Fruit fly (Drosophila melanogaster) whole organism, embryonic: ENCODE results near the gene CG5068.

Experiments
- Ada2b ChIP-seq: fragments of 200-800 bp; sonication (Bioruptor generic); IDR thresholded peaks from 2 replicates; pipeline ENCODE4 v1.3.6; 2022; ENCODE audit warnings: missing biosample characterization, missing genetic modification characterization
- Bdp1 ChIP-seq: fragments of 200-800 bp; sonication (Bioruptor generic); optimal IDR thresholded peaks from 3 replicates; lab custom pipeline; 2016; ENCODE audit warnings: missing biosample characterization, missing genetic modification characterization
- Bgb ChIP-seq: fragments of 200-800 bp; sonication (Bioruptor generic); IDR thresholded peaks from 2 replicates; pipeline ENCODE4 v1.3.6; 2022; ENCODE audit warnings: missing biosample characterization, missing genetic modification characterization; ENCODE audit not compliant: partially characterized antibody
- CG10267 ChIP-seq: fragments of 200-800 bp; sonication (Bioruptor generic); optimal IDR thresholded peaks from 2 replicates; lab custom pipeline; 2018; ENCODE audit warnings: missing biosample characterization, mild to moderate bottlenecking, missing genetic modification characterization, moderate library complexity
- CG11398 ChIP-seq: fragments of 200-800 bp; sonication (Bioruptor generic); optimal IDR thresholded peaks from 2 replicates; lab custom pipeline; 2016; ENCODE audit warnings: missing biosample characterization, missing genetic modification characterization
- CG13123 ChIP-seq: fragments of 200-800 bp; sonication (Bioruptor generic); optimal IDR thresholded peaks from 2 replicates; lab custom pipeline; 2016; ENCODE audit warnings: missing biosample characterization, missing genetic modification characterization
- CG15696 ChIP-seq: fragments of 200-800 bp; sonication (Bioruptor generic); optimal IDR thresholded peaks from 2 replicates; lab custom pipeline; 2019; ENCODE audit warnings: missing biosample characterization, mild to moderate bottlenecking, missing genetic modification characterization, moderate library complexity
- CG16815 ChIP-seq: fragments of 200-800 bp; sonication (Bioruptor generic); optimal IDR thresholded peaks from 3 replicates; lab custom pipeline; 2017; ENCODE audit warnings: missing biosample characterization, mild to moderate bottlenecking, missing genetic modification characterization
- CG17186 ChIP-seq: fragments of 200-800 bp; sonication (Bioruptor generic); optimal IDR thresholded peaks from 3 replicates; lab custom pipeline; 2017; ENCODE audit warnings: missing biosample characterization, missing genetic modification reagents, missing genetic modification characterization
- CG17802 ChIP-seq: fragments of 200-800 bp; sonication (Bioruptor generic); optimal IDR thresholded peaks from 2 replicates; lab custom pipeline; 2018; ENCODE audit warnings: missing biosample characterization, mild to moderate bottlenecking, missing genetic modification characterization, moderate library complexity
- CG18619 ChIP-seq: fragments of 200-800 bp; sonication (Bioruptor generic); optimal IDR thresholded peaks from 3 replicates; lab custom pipeline; 2017; ENCODE audit warnings: missing biosample characterization, mild to moderate bottlenecking, missing genetic modification characterization
- CG2129 ChIP-seq: fragments of 200-800 bp; sonication (Bioruptor generic); IDR thresholded peaks from 2 replicates; pipeline ENCODE4 v1.3.6; 2022; ENCODE audit warnings: missing biosample characterization, missing genetic modification characterization; ENCODE audit not compliant: partially characterized antibody
- CG30020 ChIP-seq: fragments of 200-800 bp; optimal IDR thresholded peaks from 2 replicates; lab custom pipeline; 2019; ENCODE audit warnings: missing biosample characterization, mild to moderate bottlenecking, missing genetic modification characterization, moderate library complexity
- CG31224 ChIP-seq: fragments of 200-800 bp; sonication (Bioruptor generic); IDR thresholded peaks from 2 replicates; pipeline ENCODE4 v1.3.6; 2022; ENCODE audit warnings: missing biosample characterization, missing genetic modification characterization
- CG32532 ChIP-seq: fragments of 200-800 bp; sonication (Bioruptor generic); IDR thresholded peaks from 2 replicates; pipeline ENCODE4 v1.3.6; 2022; ENCODE audit warnings: missing biosample characterization, missing genetic modification characterization
- CG4360 ChIP-seq: fragments of 200-800 bp; sonication (Bioruptor generic); IDR thresholded peaks from 2 replicates; pipeline ENCODE4 v1.3.6; 2022; ENCODE audit warnings: missing biosample characterization, missing genetic modification characterization
- CG7786 ChIP-seq: fragments of 200-800 bp; sonication (Bioruptor generic); optimal IDR thresholded peaks from 2 replicates; lab custom pipeline; 2016; ENCODE audit warnings: missing biosample characterization, missing genetic modification characterization
- CG8388 ChIP-seq: fragments of 200-800 bp; sonication (Bioruptor generic); optimal IDR thresholded peaks from 2 replicates; lab custom pipeline; 2019; ENCODE audit warnings: missing biosample characterization, mild to moderate bottlenecking, missing genetic modification characterization, moderate library complexity
- CG9215 ChIP-seq: fragments of 200-800 bp; sonication (Bioruptor generic); IDR thresholded peaks from 2 replicates; pipeline ENCODE4 v1.3.6; 2022; ENCODE audit warnings: missing biosample characterization, missing genetic modification characterization
- Deaf1 ChIP-seq: fragments of 200-800 bp; optimal IDR thresholded peaks from 3 replicates; lab custom pipeline; 2019; ENCODE audit warnings: missing biosample characterization, mild to moderate bottlenecking, missing genetic modification characterization, moderate library complexity
- Drgx ChIP-seq: fragments of 200-800 bp; sonication (Bioruptor generic); IDR thresholded peaks from 2 replicates; pipeline ENCODE4 v1.3.6; 2022; ENCODE audit warnings: missing biosample characterization, missing genetic modification characterization
- HHEX ChIP-seq: fragments of 200-800 bp; sonication (Bioruptor generic); optimal IDR thresholded peaks from 3 replicates; lab custom pipeline; 2017; ENCODE audit warnings: missing biosample characterization, mild to moderate bottlenecking, missing genetic modification characterization, missing genetic modification reagents
- HLH4C ChIP-seq: fragments of 200-800 bp; sonication (Bioruptor generic); IDR thresholded peaks from 3 replicates; pipeline ENCODE4 v1.3.6; 2022; ENCODE audit warnings: missing biosample characterization, missing genetic modification characterization; ENCODE audit not compliant: partially characterized antibody
- HLHmδ ChIP-seq: fragments of 200-800 bp; sonication (Bioruptor generic); optimal IDR thresholded peaks from 2 replicates; lab custom pipeline; 2018; ENCODE audit warnings: missing biosample characterization, mild to moderate bottlenecking, missing genetic modification characterization, moderate library complexity
- Hr78 ChIP-seq, 2 experiments: fragments of 200-800 bp in 1 of 2; fragments of >200 bp in 1 of 2; sonication (Bioruptor generic) in 1 of 2; optimal IDR thresholded peaks; 2 replicates each; lab custom pipeline; 2017 to 2019; ENCODE audit warnings: missing biosample characterization in 2 of 2, missing genetic modification characterization in 2 of 2, mild to moderate bottlenecking in 1 of 2, moderate library complexity in 1 of 2
- Hsf ChIP-seq: fragments of 200-800 bp; sonication (Bioruptor generic); optimal IDR thresholded peaks from 3 replicates; lab custom pipeline; 2016; ENCODE audit warnings: missing biosample characterization, missing genetic modification characterization
- MESR4 ChIP-seq: fragments of 200-800 bp; sonication (Bioruptor generic); optimal IDR thresholded peaks from 2 replicates; lab custom pipeline; 2018; ENCODE audit warnings: missing biosample characterization, mild to moderate bottlenecking, missing genetic modification characterization, moderate library complexity
- Med ChIP-seq: fragments of 200-800 bp; sonication (Bioruptor generic); peaks from one replicate; lab custom pipeline; 2016; ENCODE audit warnings: missing biosample characterization, missing genetic modification characterization, mild to moderate bottlenecking, inconsistent platforms, moderate library complexity
- NC2β ChIP-seq: fragments of 200-800 bp; sonication (Bioruptor generic); optimal IDR thresholded peaks from 2 replicates; lab custom pipeline; 2016; ENCODE audit warnings: missing biosample characterization, missing genetic modification characterization
- TFAM ChIP-seq: fragments of 200-800 bp; sonication (Bioruptor generic); optimal IDR thresholded peaks from 2 replicates; lab custom pipeline; 2017; ENCODE audit warnings: missing biosample characterization, missing genetic modification characterization, inconsistent platforms
- ab ChIP-seq: fragments of 200-800 bp; sonication (Bioruptor generic); optimal IDR thresholded peaks from 2 replicates; lab custom pipeline; 2016; ENCODE audit warnings: missing biosample characterization, missing genetic modification characterization
- chinmo ChIP-seq: fragments of 200-800 bp; sonication (Bioruptor generic); IDR thresholded peaks from 4 replicates; pipeline ENCODE4 v1.3.6; 2022; ENCODE audit warnings: missing biosample characterization, missing genetic modification characterization; ENCODE audit not compliant: partially characterized antibody
- dan ChIP-seq: fragments of 200-800 bp; sonication (Bioruptor generic); IDR thresholded peaks from 2 replicates; pipeline ENCODE4 v1.3.6; 2022; ENCODE audit warnings: missing biosample characterization, missing genetic modification characterization
- dysf ChIP-seq: fragments of 200-800 bp; sonication (Bioruptor generic); IDR thresholded peaks from 3 replicates; pipeline ENCODE4 v1.3.6; 2022; ENCODE audit warnings: missing biosample characterization, missing genetic modification characterization
- fd102C ChIP-seq: fragments of 200-800 bp; sonication (Bioruptor generic); optimal IDR thresholded peaks from 2 replicates; lab custom pipeline; 2018; ENCODE audit warnings: missing biosample characterization, mild to moderate bottlenecking, missing genetic modification characterization, moderate library complexity
- gcm2 ChIP-seq: fragments of 200-800 bp; sonication (Bioruptor generic); optimal IDR thresholded peaks from 2 replicates; lab custom pipeline; 2016; ENCODE audit warnings: missing biosample characterization, missing genetic modification characterization
- gsb-n ChIP-seq: fragments of 200-800 bp; sonication (Bioruptor generic); optimal IDR thresholded peaks from 3 replicates; lab custom pipeline; 2018; ENCODE audit warnings: missing biosample characterization, mild to moderate bottlenecking, missing genetic modification characterization
- inv ChIP-seq: fragments of 200-800 bp; sonication (Bioruptor generic); IDR thresholded peaks from 2 replicates; pipeline ENCODE4 v1.3.6; 2022; ENCODE audit warnings: missing biosample characterization, missing genetic modification characterization; ENCODE audit not compliant: partially characterized antibody
- kah ChIP-seq: fragments of 200-800 bp; sonication (Bioruptor generic); optimal IDR thresholded peaks from 2 replicates; lab custom pipeline; 2018; ENCODE audit warnings: missing biosample characterization, mild to moderate bottlenecking, missing genetic modification characterization
- ken ChIP-seq: fragments of 200-800 bp; sonication (Bioruptor generic); IDR thresholded peaks from 3 replicates; pipeline ENCODE4 v1.3.6; 2022; ENCODE audit warnings: missing biosample characterization, missing genetic modification characterization
- kni ChIP-seq: fragments of 200-800 bp; sonication (Bioruptor generic); optimal IDR thresholded peaks from 3 replicates; lab custom pipeline; 2017; ENCODE audit warnings: mild to moderate bottlenecking, missing biosample characterization, missing genetic modification reagents, missing genetic modification characterization
- lilli ChIP-seq: fragments of 200-800 bp; sonication (Bioruptor generic); optimal IDR thresholded peaks from 3 replicates; lab custom pipeline; 2016; ENCODE audit warnings: missing biosample characterization, missing genetic modification characterization
- pan ChIP-seq, 4 experiments: fragments of >200 bp in 3 of 4; fragments of 200-800 bp in 1 of 4; sonication (Bioruptor generic) in 1 of 4; optimal IDR thresholded peaks in 3 of 4; IDR thresholded peaks in 1 of 4; 2 replicates each; pipeline versions ENCODE4 v1.3.6 to Lab custom; 2017 to 2022; ENCODE audit warnings: missing biosample characterization in 2 of 4, missing genetic modification characterization in 2 of 4, mixed read lengths in 1 of 4
- phol ChIP-seq: fragments of 200-800 bp; sonication (Bioruptor generic); optimal IDR thresholded peaks from 3 replicates; lab custom pipeline; 2018; ENCODE audit warnings: missing biosample characterization, mild to moderate bottlenecking, missing genetic modification characterization, moderate library complexity
- slbo ChIP-seq: fragments of 200-800 bp; sonication (Bioruptor generic); IDR thresholded peaks from 2 replicates; pipeline ENCODE4 v1.3.6; 2022; ENCODE audit warnings: missing biosample characterization, missing genetic modification characterization
- trem ChIP-seq: fragments of 200-800 bp; optimal IDR thresholded peaks from 3 replicates; lab custom pipeline; 2019; ENCODE audit warnings: missing biosample characterization, mild to moderate bottlenecking, missing genetic modification characterization, moderate library complexity
- tx ChIP-seq: fragments of 200-800 bp; sonication (Bioruptor generic); optimal IDR thresholded peaks from 2 replicates; lab custom pipeline; 2016; ENCODE audit warnings: missing biosample characterization, missing genetic modification characterization
- vfl ChIP-seq: fragments of 200-800 bp; sonication (Bioruptor generic); optimal IDR thresholded peaks from 2 replicates; lab custom pipeline; 2016; ENCODE audit warnings: missing biosample characterization, missing genetic modification characterization
- vnd ChIP-seq: fragments of 200-800 bp; sonication (Bioruptor generic); IDR thresholded peaks from 3 replicates; pipeline ENCODE4 v1.3.6; 2022; ENCODE audit warnings: missing biosample characterization, missing genetic modification characterization; ENCODE audit not compliant: partially characterized antibody

Gene CG5068

dm6 chr3L:9025680-9026079 lies 39.2 kb downstream of the CG5068 start (continued):
- TF ChIP-seq dysf (peak; percentile 93), chinmo (GFP tag; lab: Robert Waterston, UW) (no peak), Hsf (GFP tag; lab: Kevin White, UChicago) (peak; percentile 82), NC2β (GFP tag; lab: Kevin White, UChicago) (peak; percentile 65), HHEX (peak; percentile 70), CG32532 (peak; percentile 90), dan (GFP tag; lab: Robert Waterston, UW) (peak; percentile 67), vfl (GFP tag; lab: Kevin White, UChicago) (peak; percentile 69), MESR4 (GFP tag; lab: Kevin White, UChicago) (no peak), Bdp1 (peak; percentile 43), kah (GFP tag; lab: Kevin White, UChicago) (peak; percentile 68), CG11398 (GFP tag; lab: Kevin White, UChicago) (peak; percentile 63), tx (GFP tag; lab: Kevin White, UChicago) (peak; percentile 72), Hr78 (GFP tag; optimal IDR thresholded peaks at IDR 0.05; lab: Kevin White, UChicago) (peak in 1 of 2 experiments; percentile 63), CG31224 (peak; percentile 82), slbo (GFP tag; lab: Robert Waterston, UW) (peak; percentile 92), Drgx (GFP tag; lab: Robert Waterston, UW) (no peak), pan (optimal IDR thresholded peaks at IDR 0.05; lab: Kevin White, UChicago) (no peak), pan (GFP tag; optimal IDR thresholded peaks at IDR 0.05 in 1 of 2, IDR thresholded peaks at IDR 0.05 in 1 of 2) (peak in 1 of 2 experiments; percentile 94), TFAM (no peak), CG2129 (no peak), Ada2b (GFP tag; lab: Robert Waterston, UW) (peak; percentile 94), phol (tag; lab: Kevin White, UChicago) (peak; percentile 88), CG18619 (GFP tag; lab: Kevin White, UChicago) (peak; percentile 60), CG13123 (peak; percentile 74), HLHmδ (GFP tag; lab: Kevin White, UChicago) (no peak), HLH4C (no peak), CG17802 (peak; percentile 43), gsb-n (peak; percentile 83), CG16815 (GFP tag; lab: Kevin White, UChicago) (peak; percentile 50), Bgb (no peak), CG17186 (GFP tag; lab: Kevin White, UChicago) (no peak), ken (GFP tag; lab: Robert Waterston, UW) (peak; percentile 88), ab (peak; percentile 37), CG4360 (GFP tag; lab: Robert Waterston, UW) (peak; percentile 58; the same call in 1 of the 2 replicates), trem (tag; lab: Kevin White, UChicago) (peak; percentile 71), Deaf1 (peak; percentile 66), gcm2 (GFP tag; lab: Kevin White, UChicago) (peak; percentile 75), kni (GFP tag; lab: Kevin White, UChicago) (no peak), CG30020 (tag; lab: Kevin White, UChicago) (peak; percentile 40), vnd (no peak), CG8388 (GFP tag; lab: Kevin White, UChicago) (peak; percentile 83), Med (GFP tag; lab: Kevin White, UChicago) (peak; percentile 96), CG15696 (tag; lab: Kevin White, UChicago) (peak; percentile 86), CG7786 (GFP tag; lab: Kevin White, UChicago) (peak; percentile 66), fd102C (GFP tag; lab: Kevin White, UChicago) (peak; percentile 61), CG10267 (tag; lab: Kevin White, UChicago) (peak; percentile 78), CG9215 (GFP tag; lab: Robert Waterston, UW) (peak; percentile 75), inv (GFP tag; lab: Robert Waterston, UW) (no peak), lilli (GFP tag; lab: Kevin White, UChicago) (peak; percentile 82)
